Worm (Caenorhabditis elegans) whole organism, late embryonic: Measurements from ENCODE around the gene F22E5.22.

Source experiments
- ama-1 ChIP-seq: fragments of 150-350 bp; optimal IDR thresholded peaks from 2 replicates; lab custom pipeline; 2014
- ceh-45 ChIP-seq: fragments of 200-800 bp; sonication (Bioruptor generic); IDR thresholded peaks from 2 replicates; pipeline ENCODE4 v1.3.6; 2022; ENCODE audit warnings: missing genetic modification reagents, missing genetic modification characterization, missing compliant biosample characterization
- dmd-4 ChIP-seq: sonication (generic microtip); optimal IDR thresholded peaks from 2 replicates; lab custom pipeline; 2016; ENCODE audit warnings: borderline replicate concordance, missing genetic modification characterization, missing compliant biosample characterization
- dve-1 ChIP-seq: sonication (generic microtip); optimal IDR thresholded peaks from 2 replicates; lab custom pipeline; 2017; ENCODE audit warnings: antibody characterized with exemption, mild to moderate bottlenecking, missing genetic modification characterization, missing compliant biosample characterization
- elt-2 ChIP-seq: sonication (generic microtip); optimal IDR thresholded peaks from 2 replicates; lab custom pipeline; 2016; ENCODE audit warnings: missing genetic modification reagents, missing genetic modification characterization, missing compliant biosample characterization
- pha-2 ChIP-seq: sonication (generic microtip); optimal IDR thresholded peaks from 2 replicates; lab custom pipeline; 2017; ENCODE audit warnings: mild to moderate bottlenecking, missing genetic modification characterization, missing compliant biosample characterization
- pqm-1 ChIP-seq: sonication (generic microtip); optimal IDR thresholded peaks from 2 replicates; lab custom pipeline; 2016; ENCODE audit warnings: missing genetic modification characterization, missing compliant biosample characterization
- rnt-1 ChIP-seq: sonication (generic microtip); optimal IDR thresholded peaks from 2 replicates; lab custom pipeline; 2016; ENCODE audit warnings: missing genetic modification characterization, missing compliant biosample characterization
- unc-86 ChIP-seq: sonication (generic microtip); optimal IDR thresholded peaks from 2 replicates; lab custom pipeline; 2016; ENCODE audit warnings: missing genetic modification characterization, missing compliant biosample characterization
- ztf-16 ChIP-seq: sonication (generic microtip); optimal IDR thresholded peaks from 2 replicates; lab custom pipeline; 2017; ENCODE audit warnings: missing genetic modification characterization, missing compliant biosample characterization

- no peak for TF ChIP-seq ztf-16 (tag; lab: Kevin White, UChicago)
- TF ChIP-seq ama-1, result no peak
- no peak for TF ChIP-seq unc-86 (tag; lab: Kevin White, UChicago)
- no peak for TF ChIP-seq elt-2 (tag; lab: Kevin White, UChicago)
- TF ChIP-seq ceh-45 (GFP tag; lab: Robert Waterston, UW), result no peak
- TF ChIP-seq pha-2 (tag; lab: Kevin White, UChicago), result no peak
- TF ChIP-seq pqm-1, result no peak
- TF ChIP-seq dve-1 (tag; lab: Kevin White, UChicago), result no peak
- TF ChIP-seq dmd-4 (tag; lab: Kevin White, UChicago), result no peak
- TF ChIP-seq rnt-1 (tag; lab: Kevin White, UChicago), result no peak
These were observed 16.7 kb upstream of the F22E5.22 start for ce11 chrII:2649015-2649414.
